Fruit fly (Drosophila melanogaster) whole organism, embryonic: ENCODE results near the gene ps.
A peak's percentile ranks its signal among the peaks of the same experiment; 100 is the strongest.

Source experiments
- Adf1 ChIP-seq: fragments of 200-800 bp; sonication (Bioruptor generic); IDR thresholded peaks from 2 replicates; pipeline ENCODE4 v1.3.6; 2022; ENCODE audit warnings: missing biosample characterization, missing genetic modification characterization
- Atf6 ChIP-seq: fragments of 200-800 bp; sonication (Bioruptor generic); IDR thresholded peaks from 2 replicates; pipeline ENCODE4 v1.3.6; 2022; ENCODE audit warnings: missing biosample characterization, missing genetic modification characterization
- Awh ChIP-seq: fragments of 200-800 bp; sonication (Bioruptor generic); IDR thresholded peaks from 2 replicates; pipeline ENCODE4, ENCODE4 v1.3.6; 2022; ENCODE audit warnings: missing biosample characterization, missing genetic modification characterization
- Bgb ChIP-seq: fragments of 200-800 bp; sonication (Bioruptor generic); IDR thresholded peaks from 2 replicates; pipeline ENCODE4 v1.3.6; 2022; ENCODE audit warnings: missing biosample characterization, missing genetic modification characterization; ENCODE audit not compliant: partially characterized antibody
- CG11085 ChIP-seq: fragments of 200-800 bp; sonication (Bioruptor generic); IDR thresholded peaks from 2 replicates; pipeline ENCODE4 v1.3.6; 2022; ENCODE audit warnings: missing biosample characterization, missing genetic modification characterization
- CG11504 ChIP-seq: fragments of 200-800 bp; sonication (Bioruptor generic); optimal IDR thresholded peaks from 3 replicates; lab custom pipeline; 2019; ENCODE audit warnings: missing biosample characterization, mild to moderate bottlenecking, missing genetic modification characterization, moderate library complexity
- CG11695 ChIP-seq: fragments of 200-800 bp; sonication (Bioruptor generic); IDR thresholded peaks from 3 replicates; pipeline ENCODE4 v1.3.6; 2022; ENCODE audit warnings: missing biosample characterization, missing genetic modification characterization
- CG12942 ChIP-seq: fragments of 200-800 bp; sonication (Bioruptor generic); optimal IDR thresholded peaks from 3 replicates; lab custom pipeline; 2016; ENCODE audit warnings: missing biosample characterization, missing genetic modification characterization
- CG1529 ChIP-seq: fragments of 200-800 bp; sonication (Bioruptor generic); optimal IDR thresholded peaks from 3 replicates; lab custom pipeline; 2018; ENCODE audit warnings: missing biosample characterization, missing genetic modification characterization
- CG17186 ChIP-seq: fragments of 200-800 bp; sonication (Bioruptor generic); optimal IDR thresholded peaks from 3 replicates; lab custom pipeline; 2017; ENCODE audit warnings: missing biosample characterization, missing genetic modification reagents, missing genetic modification characterization
- CG17359 ChIP-seq: fragments of 200-800 bp; sonication (Bioruptor generic); optimal IDR thresholded peaks from 3 replicates; lab custom pipeline; 2018; ENCODE audit warnings: missing biosample characterization, mild to moderate bottlenecking, missing genetic modification characterization, moderate library complexity
- CG18599 ChIP-seq: fragments of 200-800 bp; sonication (Bioruptor generic); optimal IDR thresholded peaks from 3 replicates; lab custom pipeline; 2017; ENCODE audit warnings: missing biosample characterization, missing genetic modification characterization, mild to moderate bottlenecking, moderate library complexity, missing genetic modification reagents
- CG31388 ChIP-seq: fragments of 200-800 bp; sonication (Bioruptor generic); optimal IDR thresholded peaks from 2 replicates; lab custom pipeline; 2016; ENCODE audit warnings: missing biosample characterization, missing genetic modification characterization
- CG33213 ChIP-seq: fragments of 200-800 bp; sonication (Bioruptor generic); optimal IDR thresholded peaks from 3 replicates; lab custom pipeline; 2016; ENCODE audit warnings: missing biosample characterization, missing genetic modification characterization
- CG7987 ChIP-seq: fragments of 200-800 bp; sonication (Bioruptor generic); optimal IDR thresholded peaks from 2 replicates; lab custom pipeline; 2018; ENCODE audit warnings: missing biosample characterization, mild to moderate bottlenecking, missing genetic modification characterization, moderate library complexity
- CG9797 ChIP-seq: fragments of 200-800 bp; sonication (Bioruptor generic); optimal IDR thresholded peaks from 3 replicates; lab custom pipeline; 2018; ENCODE audit warnings: missing biosample characterization, mild to moderate bottlenecking, missing genetic modification characterization
- CkIIα-i1 ChIP-seq: fragments of 200-800 bp; sonication (Bioruptor generic); IDR thresholded peaks from 2 replicates; pipeline ENCODE4 v1.3.6; 2022; ENCODE audit warnings: missing biosample characterization, missing genetic modification characterization
- D19A ChIP-seq: fragments of 200-800 bp; optimal IDR thresholded peaks from 3 replicates; lab custom pipeline; 2019; ENCODE audit warnings: missing biosample characterization, mild to moderate bottlenecking, missing genetic modification characterization, moderate library complexity
- Doc2 ChIP-seq: fragments of 200-800 bp; sonication (Bioruptor generic); IDR thresholded peaks from 2 replicates; pipeline ENCODE4 v1.3.6; 2022; ENCODE audit warnings: missing biosample characterization, missing genetic modification characterization
- Fer1 ChIP-seq: fragments of 200-800 bp; sonication (Bioruptor generic); optimal IDR thresholded peaks from 2 replicates; lab custom pipeline; 2017; ENCODE audit warnings: missing biosample characterization, mild to moderate bottlenecking, missing genetic modification characterization
- Gug ChIP-seq: fragments of 200-800 bp; sonication (Bioruptor generic); IDR thresholded peaks from 4 replicates; pipeline ENCODE4 v1.3.6; 2022; ENCODE audit warnings: missing biosample characterization, missing genetic modification characterization
- H2.0 ChIP-seq: fragments of 200-800 bp; sonication (Bioruptor generic); IDR thresholded peaks from 2 replicates; pipeline ENCODE4 v1.3.6; 2022; ENCODE audit warnings: missing biosample characterization, missing genetic modification characterization
- HHEX ChIP-seq: fragments of 200-800 bp; sonication (Bioruptor generic); optimal IDR thresholded peaks from 3 replicates; lab custom pipeline; 2017; ENCODE audit warnings: missing biosample characterization, mild to moderate bottlenecking, missing genetic modification characterization, missing genetic modification reagents
- HLHmδ ChIP-seq: fragments of 200-800 bp; sonication (Bioruptor generic); optimal IDR thresholded peaks from 2 replicates; lab custom pipeline; 2018; ENCODE audit warnings: missing biosample characterization, mild to moderate bottlenecking, missing genetic modification characterization, moderate library complexity
- Hr78 ChIP-seq, 2 experiments: fragments of 200-800 bp in 1 of 2; fragments of >200 bp in 1 of 2; sonication (Bioruptor generic) in 1 of 2; optimal IDR thresholded peaks; 2 replicates each; lab custom pipeline; 2017 to 2019; ENCODE audit warnings: missing biosample characterization in 2 of 2, missing genetic modification characterization in 2 of 2, mild to moderate bottlenecking in 1 of 2, moderate library complexity in 1 of 2
- Jarid2 ChIP-seq: fragments of 200-800 bp; sonication (Bioruptor generic); optimal IDR thresholded peaks from 3 replicates; lab custom pipeline; 2017; ENCODE audit warnings: mild to moderate bottlenecking, missing biosample characterization, missing genetic modification reagents, missing genetic modification characterization
- Mrtf ChIP-seq: fragments of 200-800 bp; sonication (Bioruptor generic); IDR thresholded peaks from 3 replicates; pipeline ENCODE4 v1.3.6; 2022; ENCODE audit warnings: missing biosample characterization, missing genetic modification characterization
- NK7.1 ChIP-seq: fragments of 200-800 bp; sonication (Bioruptor generic); optimal IDR thresholded peaks from 3 replicates; lab custom pipeline; 2016; ENCODE audit warnings: missing biosample characterization, missing genetic modification characterization
- Stat92E ChIP-seq, 3 experiments: fragments of >200 bp in 2 of 3; fragments of 200-800 bp in 1 of 3; sonication (Bioruptor generic) in 1 of 3; optimal IDR thresholded peaks; 2 replicates each; lab custom pipeline; 2017 to 2019; ENCODE audit warnings: missing biosample characterization in 3 of 3, missing genetic modification characterization in 3 of 3, mild to moderate bottlenecking in 1 of 3, moderate library complexity in 1 of 3
- ci ChIP-seq: fragments of 200-800 bp; sonication (Bioruptor generic); IDR thresholded peaks from 3 replicates; pipeline ENCODE4 v1.3.6; 2022; ENCODE audit warnings: missing biosample characterization, missing genetic modification characterization
- dati ChIP-seq: fragments of 200-800 bp; sonication (Bioruptor generic); IDR thresholded peaks from 2 replicates; pipeline ENCODE4 v1.3.6; 2022; ENCODE audit warnings: missing biosample characterization, missing genetic modification characterization
- dimm ChIP-seq: fragments of 200-800 bp; sonication (Bioruptor generic); IDR thresholded peaks from 2 replicates; pipeline ENCODE4 v1.3.6; 2022; ENCODE audit warnings: missing biosample characterization, missing genetic modification characterization
- eve ChIP-seq, 2 experiments: fragments of >200 bp; optimal IDR thresholded peaks; 2 replicates each; lab custom pipeline; 2017; ENCODE audit warnings: missing biosample characterization in 2 of 2, missing genetic modification characterization in 2 of 2
- kah ChIP-seq: fragments of 200-800 bp; sonication (Bioruptor generic); optimal IDR thresholded peaks from 2 replicates; lab custom pipeline; 2018; ENCODE audit warnings: missing biosample characterization, mild to moderate bottlenecking, missing genetic modification characterization
- lab ChIP-seq: fragments of 200-800 bp; sonication (Bioruptor generic); optimal IDR thresholded peaks from 3 replicates; lab custom pipeline; 2017; ENCODE audit warnings: missing biosample characterization, missing genetic modification characterization, mild to moderate bottlenecking, moderate library complexity, missing genetic modification reagents
- lmd ChIP-seq: fragments of 200-800 bp; sonication (Bioruptor generic); IDR thresholded peaks from 2 replicates; pipeline ENCODE4 v1.3.6; 2022; ENCODE audit warnings: missing biosample characterization, missing genetic modification characterization
- lov ChIP-seq, 2 experiments: fragments of 200-800 bp in 1 of 2; fragments of >200 bp in 1 of 2; sonication (Bioruptor generic) in 1 of 2; IDR thresholded peaks in 1 of 2; optimal IDR thresholded peaks in 1 of 2; 2 replicates in 1 of 2; 3 replicates in 1 of 2; pipeline versions ENCODE4 v1.3.6 to Lab custom; 2017 to 2022; ENCODE audit warnings: missing biosample characterization in 1 of 2, missing genetic modification characterization in 1 of 2
- nerfin-1 ChIP-seq: fragments of 200-800 bp; sonication (Bioruptor generic); optimal IDR thresholded peaks from 3 replicates; lab custom pipeline; 2019; ENCODE audit warnings: missing biosample characterization, mild to moderate bottlenecking, missing genetic modification characterization, moderate library complexity
- onecut ChIP-seq: fragments of 200-800 bp; sonication (Bioruptor generic); IDR thresholded peaks from 2 replicates; pipeline ENCODE4 v1.3.6; 2022; ENCODE audit warnings: missing biosample characterization, missing genetic modification characterization
- otp ChIP-seq: fragments of 200-800 bp; sonication (Bioruptor generic); IDR thresholded peaks from 3 replicates; pipeline ENCODE4, ENCODE4 v1.3.6; 2022; ENCODE audit warnings: missing biosample characterization, missing genetic modification characterization
- pb ChIP-seq: fragments of 200-800 bp; sonication (Bioruptor generic); optimal IDR thresholded peaks from 3 replicates; lab custom pipeline; 2016; ENCODE audit warnings: missing biosample characterization, missing genetic modification characterization
- pros ChIP-seq: fragments of 200-800 bp; sonication (Bioruptor generic); optimal IDR thresholded peaks from 3 replicates; lab custom pipeline; 2019; ENCODE audit warnings: missing biosample characterization, mild to moderate bottlenecking, missing genetic modification characterization, moderate library complexity
- sc ChIP-seq, 3 experiments: fragments of >200 bp in 2 of 3; fragments of 200-800 bp in 1 of 3; sonication (Bioruptor generic) in 1 of 3; optimal IDR thresholded peaks; 2 replicates in 2 of 3; 3 replicates in 1 of 3; lab custom pipeline; 2017; ENCODE audit warnings: mild to moderate bottlenecking in 1 of 3, missing biosample characterization in 1 of 3, missing genetic modification characterization in 1 of 3, missing genetic modification reagents in 1 of 3
- ssp ChIP-seq: fragments of 200-800 bp; sonication (Bioruptor generic); IDR thresholded peaks from 2 replicates; pipeline ENCODE4 v1.3.6; 2022; ENCODE audit warnings: missing biosample characterization, missing genetic modification characterization
- stwl ChIP-seq: fragments of 200-800 bp; sonication (Bioruptor generic); optimal IDR thresholded peaks from 3 replicates; lab custom pipeline; 2018; ENCODE audit warnings: missing biosample characterization, mild to moderate bottlenecking, missing genetic modification characterization, moderate library complexity
- tx ChIP-seq: fragments of 200-800 bp; sonication (Bioruptor generic); optimal IDR thresholded peaks from 2 replicates; lab custom pipeline; 2016; ENCODE audit warnings: missing biosample characterization, missing genetic modification characterization
- unpg ChIP-seq: fragments of 200-800 bp; sonication (Bioruptor generic); optimal IDR thresholded peaks from 3 replicates; lab custom pipeline; 2018; ENCODE audit warnings: missing biosample characterization, mild to moderate bottlenecking, missing genetic modification characterization, moderate library complexity
- wor ChIP-seq: fragments of 200-800 bp; sonication (Bioruptor generic); IDR thresholded peaks from 2 replicates; pipeline ENCODE4 v1.3.6; 2022; ENCODE audit warnings: missing biosample characterization, missing genetic modification characterization

Gene ps

dm6 chr3R:9399951-9400392, 17.8 kb upstream of the ps start, which contains the start of gene CG34117 (continued):
- TF ChIP-seq Gug (GFP tag; lab: Robert Waterston, UW) (peak; percentile 67; the same call in 3 of the 4 replicates), CG33213 (GFP tag; lab: Kevin White, UChicago) (peak; percentile 24), nerfin-1 (tag; lab: Kevin White, UChicago) (peak; percentile 77), CG31388 (GFP tag; lab: Kevin White, UChicago) (peak; percentile 46), CG17186 (GFP tag; lab: Kevin White, UChicago) (peak; percentile 13), Fer1 (GFP tag; lab: Kevin White, UChicago) (peak; percentile 84), eve (GFP tag; optimal IDR thresholded peaks at IDR 0.05; lab: Kevin White, UChicago) (no peak), lov (optimal IDR thresholded peaks at IDR 0.05; lab: Kevin White, UChicago) (no peak), lov (GFP tag; IDR thresholded peaks at IDR 0.05; lab: Robert Waterston, UW) (no peak), ci (GFP tag; lab: Robert Waterston, UW) (peak; percentile 84), Mrtf (GFP tag; lab: Robert Waterston, UW) (peak; percentile 36; the same call in 2 of the 3 replicates), Doc2 (no peak), CG18599 (GFP tag; lab: Kevin White, UChicago) (peak; percentile 88), wor (GFP tag; lab: Robert Waterston, UW) (peak; percentile 26; the same call in 1 of the 2 replicates), NK7.1 (GFP tag; lab: Kevin White, UChicago) (no peak), Jarid2 (GFP tag; lab: Kevin White, UChicago) (peak; percentile 10), Stat92E (GFP tag; optimal IDR thresholded peaks at IDR 0.05; lab: Kevin White, UChicago) (no peak), ssp (peak; percentile 71), otp (GFP tag; lab: Robert Waterston, UW) (peak; percentile 66; the same call in 2 of the 3 replicates), HHEX (GFP tag; lab: Kevin White, UChicago) (peak; percentile 74), CG17359 (tag; lab: Kevin White, UChicago) (peak; percentile 86), dimm (GFP tag; lab: Robert Waterston, UW) (no peak), pros (GFP tag; lab: Kevin White, UChicago) (no peak), H2.0 (peak; percentile 62), Adf1 (GFP tag; lab: Robert Waterston, UW) (peak; percentile 54; the same call in 1 of the 2 replicates), pb (GFP tag; lab: Kevin White, UChicago) (no peak), stwl (tag; lab: Kevin White, UChicago) (peak; percentile 58), CG7987 (GFP tag; lab: Kevin White, UChicago) (peak; percentile 68), HLHmδ (GFP tag; lab: Kevin White, UChicago) (no peak), kah (GFP tag; lab: Kevin White, UChicago) (peak; percentile 61), Atf6 (GFP tag; lab: Robert Waterston, UW) (peak; percentile 82), CG11695 (GFP tag; lab: Robert Waterston, UW) (peak; percentile 80; the same call in 2 of the 3 replicates), lmd (GFP tag; lab: Robert Waterston, UW) (peak; percentile 76), CG11504 (tag; lab: Kevin White, UChicago) (peak; percentile 80), D19A (peak; percentile 78), Hr78 (GFP tag; optimal IDR thresholded peaks at IDR 0.05; lab: Kevin White, UChicago) (peak in 1 of 2 experiments; percentile 17), tx (GFP tag; lab: Kevin White, UChicago) (peak; percentile 14), CkIIα-i1 (GFP tag; lab: Robert Waterston, UW) (peak; percentile 44; the same call in 1 of the 2 replicates), Awh (GFP tag; lab: Robert Waterston, UW) (peak; percentile 71), sc (optimal IDR thresholded peaks at IDR 0.05; lab: Kevin White, UChicago) (no peak), sc (GFP tag; optimal IDR thresholded peaks at IDR 0.05; lab: Kevin White, UChicago) (peak; percentile 58), dati (GFP tag; lab: Robert Waterston, UW) (no peak), lab (GFP tag; lab: Kevin White, UChicago) (peak; percentile 86), Bgb (no peak), CG12942 (GFP tag; lab: Kevin White, UChicago) (peak; percentile 76), onecut (GFP tag; lab: Robert Waterston, UW) (peak; percentile 60), CG1529 (GFP tag; lab: Kevin White, UChicago) (peak; percentile 45), CG9797 (no peak), CG11085 (GFP tag; lab: Robert Waterston, UW) (peak; percentile 83), unpg (GFP tag; lab: Kevin White, UChicago) (peak; percentile 81)
